Fruit fly (Drosophila melanogaster) Kc167 (cell line): Measurements from ENCODE around the gene CG13634.

Experiments used
- Sin3A ChIP-seq: fragments of >200 bp; optimal IDR thresholded peaks from 2 replicates; lab custom pipeline; 2018; ENCODE audit warnings: missing external identifiers
- h ChIP-seq: fragments of >200 bp; optimal IDR thresholded peaks from 3 replicates; lab custom pipeline; 2018; ENCODE audit warnings: missing external identifiers

DNA sequence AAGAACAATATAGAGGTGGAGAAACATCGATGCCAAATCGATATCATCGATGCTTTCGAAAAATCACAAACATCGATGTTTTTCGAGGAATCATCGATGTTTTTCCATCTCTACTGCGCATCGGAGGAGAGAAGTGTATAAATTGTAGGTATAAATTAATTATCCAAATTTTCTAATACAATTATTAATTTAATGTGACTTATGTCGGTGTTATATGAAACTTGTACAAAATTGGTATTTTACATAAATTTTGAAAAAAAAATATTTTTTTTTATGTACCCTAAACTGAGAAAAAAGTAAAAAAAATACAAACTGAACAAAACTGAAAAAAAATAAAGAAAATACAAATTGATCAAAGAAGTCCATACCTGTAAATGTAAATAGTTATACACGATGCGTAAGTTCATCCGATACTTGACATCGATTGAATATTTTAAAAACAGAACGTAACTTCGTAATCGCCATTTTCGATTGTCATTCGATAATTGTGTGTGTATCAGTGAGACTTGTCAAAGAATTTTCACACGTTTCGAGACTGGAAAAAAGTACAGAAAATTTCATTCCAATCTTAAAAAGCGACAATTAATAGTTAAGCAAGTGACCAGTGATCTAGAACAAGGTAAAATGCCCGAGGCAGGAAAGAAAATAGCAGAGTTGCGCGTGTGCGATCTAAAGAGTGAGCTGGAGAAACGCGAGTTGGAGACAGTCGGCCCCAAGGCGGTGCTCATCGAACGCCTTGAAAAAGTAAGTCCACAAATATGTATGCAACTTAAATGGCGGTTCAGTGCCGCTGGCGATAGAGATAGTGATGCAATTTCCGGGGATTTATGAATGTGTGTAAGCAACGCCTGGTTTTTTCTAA, 27.3 kb upstream of the CG13634 start, which contains the start of the genes CG5808 and Saf-B:
- no peak for TF ChIP-seq h
- no peak for TF ChIP-seq Sin3A (lab: Kevin White, UChicago)
